Fruit fly (Drosophila melanogaster): ENCODE results near the gene Rh7.

Rh7 gene

DNA sequence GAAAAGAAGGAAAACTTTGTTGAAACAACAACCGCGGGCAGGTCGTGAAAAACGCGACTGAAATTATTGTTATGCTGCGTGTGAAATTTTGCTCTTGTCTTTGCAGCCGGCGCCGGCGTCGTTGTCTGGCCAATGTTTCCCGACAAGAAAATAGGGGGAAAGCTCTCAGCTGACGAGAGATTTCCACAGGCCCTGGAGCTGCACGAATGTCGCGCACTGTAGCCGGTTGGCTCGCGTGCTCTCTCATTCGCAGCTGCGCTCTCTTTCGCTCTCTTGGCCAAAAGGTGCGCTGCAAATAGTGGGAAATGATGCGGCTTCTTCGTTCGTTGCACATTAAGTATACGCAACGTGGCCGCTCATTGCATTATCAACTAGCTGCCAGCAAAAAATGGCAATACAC lies 11.6 kb downstream of the Rh7 start, which contains the start of gene CG9760 (continued):
- no peak for TF ChIP-seq Atf3 (GFP tag; optimal IDR thresholded peaks at IDR 0.05)
- TF ChIP-seq esg (GFP tag; conservative IDR thresholded peaks at IDR 0.05): no peak
- TF ChIP-seq z (GFP tag; IDR thresholded peaks at IDR 0.05): no peak
- TF ChIP-seq run (tag; optimal IDR thresholded peaks at IDR 0.05): no peak
- peak; percentile 56; the same call in 2 of the 3 replicates for TF ChIP-seq dysf (GFP tag; IDR thresholded peaks at IDR 0.05)
- TF ChIP-seq HLH4C (GFP tag; IDR thresholded peaks at IDR 0.05; ENCODE audit: partially characterized antibody): no peak
- no peak for TF ChIP-seq bigmax (GFP tag; optimal IDR thresholded peaks at IDR 0.05)
- TF ChIP-seq trh (GFP tag; optimal IDR thresholded peaks at IDR 0.05): no peak
- no peak for TF ChIP-seq Meics (GFP tag; optimal IDR thresholded peaks at IDR 0.05)
- TF ChIP-seq Sry-δ (GFP tag; optimal IDR thresholded peaks at IDR 0.05): no peak
- TF ChIP-seq CG15514 (GFP tag; optimal IDR thresholded peaks at IDR 0.05): no peak
- TF ChIP-seq Hmx (GFP tag; optimal IDR thresholded peaks at IDR 0.05): no peak
- TF ChIP-seq vvl (GFP tag; IDR thresholded peaks at IDR 0.05): peak; percentile 31; the same call in 1 of the 2 replicates
- TF ChIP-seq Pdp1 (GFP tag; optimal IDR thresholded peaks at IDR 0.05): no peak
- peak; percentile 34 for TF ChIP-seq CG10366 (GFP tag; IDR thresholded peaks at IDR 0.05)
- no peak for TF ChIP-seq CG6791 (GFP tag; IDR thresholded peaks at IDR 0.05; ENCODE audit: partially characterized antibody)
- no peak for TF ChIP-seq Opbp (GFP tag; IDR thresholded peaks at IDR 0.05; ENCODE audit: partially characterized antibody)
- no peak for TF ChIP-seq ara (GFP tag; IDR thresholded peaks at IDR 0.05)
- TF ChIP-seq CG14710 (tag; optimal IDR thresholded peaks at IDR 0.05): no peak
- no peak for TF ChIP-seq CoRest (tag; optimal IDR thresholded peaks at IDR 0.05)
- TF ChIP-seq Hsf (GFP tag; optimal IDR thresholded peaks at IDR 0.05): peak; percentile 1
- no peak for TF ChIP-seq CkIIα-i1 (GFP tag; IDR thresholded peaks at IDR 0.05)
- no peak for TF ChIP-seq tin (GFP tag; optimal IDR thresholded peaks at IDR 0.05)
- TF ChIP-seq wek (GFP tag; optimal IDR thresholded peaks at IDR 0.05): no peak
- TF ChIP-seq cas (GFP tag; IDR thresholded peaks at IDR 0.05): no peak
- TF ChIP-seq Sin3A (optimal IDR thresholded peaks at IDR 0.05): no peak
- no peak for TF ChIP-seq CG9215 (GFP tag; IDR thresholded peaks at IDR 0.05)
- TF ChIP-seq HmgD (GFP tag; optimal IDR thresholded peaks at IDR 0.05): no peak
- no peak for TF ChIP-seq zen (tag; optimal IDR thresholded peaks at IDR 0.05)
- 0 out of 2 replicates have a peak, but pooled peaks have one; percentile 11 for TF ChIP-seq ssp (GFP tag; IDR thresholded peaks at IDR 0.05)
- no peak for TF ChIP-seq tll (GFP tag; optimal IDR thresholded peaks at IDR 0.05)
- no peak for TF ChIP-seq CG6175 (GFP tag; IDR thresholded peaks at IDR 0.05)
- TF ChIP-seq chm (GFP tag; IDR thresholded peaks at IDR 0.05): no peak
- no peak for TF ChIP-seq dati (GFP tag; IDR thresholded peaks at IDR 0.05)
- no peak for TF ChIP-seq ase (GFP tag; IDR thresholded peaks at IDR 0.05)
- no peak for TF ChIP-seq wdn (GFP tag; IDR thresholded peaks at IDR 0.05)
- no peak for TF ChIP-seq CG10979 (tag; optimal IDR thresholded peaks at IDR 0.05)
- no peak for TF ChIP-seq CG5245 (GFP tag; optimal IDR thresholded peaks at IDR 0.05)
- peak in 1 of 2 experiments; percentile 53 for TF ChIP-seq crp (GFP tag; optimal IDR thresholded peaks at IDR 0.05)
- no peak for TF ChIP-seq NC2β (GFP tag; optimal IDR thresholded peaks at IDR 0.05)
- no peak for TF ChIP-seq CG14667 (GFP tag; IDR thresholded peaks at IDR 0.05)
- no peak for TF ChIP-seq CG8359 (GFP tag; optimal IDR thresholded peaks at IDR 0.05; ENCODE audit: borderline replicate concordance)
- no peak for TF ChIP-seq vfl (GFP tag; optimal IDR thresholded peaks at IDR 0.05)
- no peak for TF ChIP-seq bsh (GFP tag; optimal IDR thresholded peaks at IDR 0.05)
- TF ChIP-seq pan (optimal IDR thresholded peaks at IDR 0.05): no peak
- TF ChIP-seq pan (GFP tag; optimal IDR thresholded peaks at IDR 0.05 in 1 of 2, IDR thresholded peaks at IDR 0.05 in 1 of 2): peak in 1 of 2 experiments; percentile 52
- TF ChIP-seq CG12104 (GFP tag; optimal IDR thresholded peaks at IDR 0.05): no peak
- TF ChIP-seq sisA (GFP tag; IDR thresholded peaks at IDR 0.05): peak; percentile 5; the same call in 1 of the 2 replicates
- TF ChIP-seq pho (GFP tag; optimal IDR thresholded peaks at IDR 0.05): no peak
- peak; percentile 67 for TF ChIP-seq ci (GFP tag; IDR thresholded peaks at IDR 0.05)
- TF ChIP-seq CG11093 (GFP tag; IDR thresholded peaks at IDR 0.05): no peak
- TF ChIP-seq abd-A (tag; optimal IDR thresholded peaks at IDR 0.05): no peak

Measured in whole organism, embryonic.